Worm (Caenorhabditis elegans): Measurements from ENCODE around the gene ZK1127.13.

ZK1127.13 gene

ce11 chrII:7093339-7093821 is 40.3 kb downstream of the ZK1127.13 start, which contains the start of gene T02G5.3:
TSS of gene T02G5.3 (plus strand) at chrII:7093389.
- TF ChIP-seq unc-120 (tag; optimal IDR thresholded peaks at IDR 0.05; ENCODE audit: poor library complexity, severe bottlenecking): no peak
- no peak for TF ChIP-seq ceh-83 (GFP tag; optimal IDR thresholded peaks at IDR 0.05)
- TF ChIP-seq elt-3 (tag; optimal IDR thresholded peaks at IDR 0.05): no peak
- no peak for TF ChIP-seq ces-1 (GFP tag; optimal IDR thresholded peaks at IDR 0.05)
- TF ChIP-seq ham-2 (GFP tag; optimal IDR thresholded peaks at IDR 0.05): no peak
- no peak for TF ChIP-seq nhr-2 (tag; optimal IDR thresholded peaks at IDR 0.05)
- TF ChIP-seq lin-32 (GFP tag; optimal IDR thresholded peaks at IDR 0.05): no peak
- TF ChIP-seq ceh-39 (tag; optimal IDR thresholded peaks at IDR 0.05): no peak
- TF ChIP-seq mep-1 (tag; optimal IDR thresholded peaks at IDR 0.05): no peak
- no peak for TF ChIP-seq lsy-2 (tag; optimal IDR thresholded peaks at IDR 0.05)
- no peak for TF ChIP-seq nhr-237 (tag; optimal IDR thresholded peaks at IDR 0.05)
- no peak for TF ChIP-seq elt-1 (tag; optimal IDR thresholded peaks at IDR 0.05; ENCODE audit: borderline replicate concordance, insufficient read depth)
- TF ChIP-seq nhr-28 (tag; optimal IDR thresholded peaks at IDR 0.05): no peak
- TF ChIP-seq tbx-8 (GFP tag; optimal IDR thresholded peaks at IDR 0.05): no peak
- no peak for TF ChIP-seq mls-2 (tag; optimal IDR thresholded peaks at IDR 0.05)

ce11 chrII:7095970-7096369 is 42.9 kb downstream of the ZK1127.13 start:
- no peak for TF ChIP-seq lin-13 (tag; optimal IDR thresholded peaks at IDR 0.05)
- TF ChIP-seq flh-1 (GFP tag; optimal IDR thresholded peaks at IDR 0.05): no peak
- TF ChIP-seq hlh-1 (tag; optimal IDR thresholded peaks at IDR 0.05): no peak
- no peak for TF ChIP-seq sptf-1 (tag; optimal IDR thresholded peaks at IDR 0.05)
- TF ChIP-seq lsy-2 (tag; optimal IDR thresholded peaks at IDR 0.05): no peak
- no peak for TF ChIP-seq nhr-237 (tag; optimal IDR thresholded peaks at IDR 0.05)

ce11 chrII:7098578-7098977 is 45.5 kb downstream of the ZK1127.13 start, which contains the start of gene mct-5:
TSS of gene mct-5 (minus strand) at chrII:7098593.
- TF ChIP-seq drap-1 (GFP tag; optimal IDR thresholded peaks at IDR 0.05) (no peak), ham-2 (GFP tag; optimal IDR thresholded peaks at IDR 0.05) (no peak), nhr-12 (tag; optimal IDR thresholded peaks at IDR 0.05) (no peak), lsy-2 (tag; optimal IDR thresholded peaks at IDR 0.05) (no peak), zip-8 (tag; optimal IDR thresholded peaks at IDR 0.05) (no peak), M03D4.4 (tag; optimal IDR thresholded peaks at IDR 0.05) (no peak), elt-1 (tag; optimal IDR thresholded peaks at IDR 0.05; ENCODE audit: borderline replicate concordance, insufficient read depth) (no peak), nhr-237 (tag; optimal IDR thresholded peaks at IDR 0.05) (no peak), nhr-2 (tag; optimal IDR thresholded peaks at IDR 0.05) (no peak), mep-1 (tag; optimal IDR thresholded peaks at IDR 0.05) (no peak), nhr-76 (tag; optimal IDR thresholded peaks at IDR 0.05) (no peak), ceh-39 (tag; optimal IDR thresholded peaks at IDR 0.05) (no peak), sptf-1 (tag; optimal IDR thresholded peaks at IDR 0.05) (no peak), cnd-1 (tag; optimal IDR thresholded peaks at IDR 0.05) (no peak), unc-120 (tag; optimal IDR thresholded peaks at IDR 0.05; ENCODE audit: poor library complexity, severe bottlenecking) (no peak), blmp-1 (tag; optimal IDR thresholded peaks at IDR 0.05) (no peak), ces-1 (GFP tag; optimal IDR thresholded peaks at IDR 0.05) (no peak), lin-13 (tag; optimal IDR thresholded peaks at IDR 0.05) (no peak), nhr-28 (tag; optimal IDR thresholded peaks at IDR 0.05) (no peak), elt-3 (tag; optimal IDR thresholded peaks at IDR 0.05) (no peak)

ce11 chrII:7099231-7099630 is 46.1 kb downstream of the ZK1127.13 start:
- TF ChIP-seq unc-62 (GFP tag; optimal IDR thresholded peaks at IDR 0.05) (no peak), ces-1 (GFP tag; optimal IDR thresholded peaks at IDR 0.05) (no peak), sem-2 (GFP tag; optimal IDR thresholded peaks at IDR 0.05) (no peak), mls-2 (tag; optimal IDR thresholded peaks at IDR 0.05) (no peak)

- TF ChIP-seq flh-1 (GFP tag; optimal IDR thresholded peaks at IDR 0.05) (no peak), hlh-1 (tag; optimal IDR thresholded peaks at IDR 0.05) (no peak), nhr-76 (tag; optimal IDR thresholded peaks at IDR 0.05) (no peak), mep-1 (tag; optimal IDR thresholded peaks at IDR 0.05) (no peak), sem-2 (GFP tag; optimal IDR thresholded peaks at IDR 0.05) (no peak), pha-4 (tag; optimal IDR thresholded peaks at IDR 0.05) (no peak), lsy-2 (tag; optimal IDR thresholded peaks at IDR 0.05) (no peak), snpc-4 (tag; optimal IDR thresholded peaks at IDR 0.05) (no peak), ceh-39 (tag; optimal IDR thresholded peaks at IDR 0.05) (no peak), sptf-1 (tag; optimal IDR thresholded peaks at IDR 0.05) (no peak), M03D4.4 (tag; optimal IDR thresholded peaks at IDR 0.05) (no peak), nhr-12 (tag; optimal IDR thresholded peaks at IDR 0.05) (no peak), ces-1 (GFP tag; optimal IDR thresholded peaks at IDR 0.05) (no peak), mab-5 (tag; optimal IDR thresholded peaks at IDR 0.05) (no peak), unc-120 (tag; optimal IDR thresholded peaks at IDR 0.05; ENCODE audit: poor library complexity, severe bottlenecking) (no peak), ceh-43 (GFP tag; optimal IDR thresholded peaks at IDR 0.05) (no peak)
Measured at ce11 chrII:7100838-7101237, 47.7 kb downstream of the ZK1127.13 start, which contains the start of gene mmaa-1. TSS of gene mmaa-1 (minus strand) at chrII:7101165.
